Worm (Caenorhabditis elegans): ENCODE measurements around the gene insc-1.
"Not testable (repeated sequence)": the region's sequence is repeated elsewhere in the genome, so short reads cannot be mapped to it uniquely, and the experiment has no call there.

Gene insc-1

ce11 chrII:7368761-7369160 is 10.1 kb downstream of the insc-1 start, which contains the start of gene F43E2.6:
TSS of gene F43E2.6 (minus strand) at chrII:7368861.
- no peak for TF ChIP-seq nhr-48 (tag; optimal IDR thresholded peaks at IDR 0.05)
- no peak for TF ChIP-seq fos-1 (tag; optimal IDR thresholded peaks at IDR 0.05)
- no peak for TF ChIP-seq unc-130 (GFP tag; optimal IDR thresholded peaks at IDR 0.05)
- TF ChIP-seq nhr-76 (tag; optimal IDR thresholded peaks at IDR 0.05), result no peak
- TF ChIP-seq hlh-11 (tag; optimal IDR thresholded peaks at IDR 0.05), result no peak
- no peak for TF ChIP-seq D1046.2 (GFP tag; IDR thresholded peaks at IDR 0.05)
- TF ChIP-seq ceh-32 (tag; optimal IDR thresholded peaks at IDR 0.05; ENCODE audit: poor library complexity), result no peak
- TF ChIP-seq arid-1 (GFP tag; conservative IDR thresholded peaks at IDR 0.05), result no peak
- TF ChIP-seq duxl-1 (tag; optimal IDR thresholded peaks at IDR 0.05; ENCODE audit: poor library complexity), result no peak
- no peak for TF ChIP-seq ZK337.2 (GFP tag; IDR thresholded peaks at IDR 0.05)
- TF ChIP-seq ces-1 (GFP tag; optimal IDR thresholded peaks at IDR 0.05), result no peak
- TF ChIP-seq lin-13 (GFP tag; optimal IDR thresholded peaks at IDR 0.05), result no peak
- TF ChIP-seq F26F4.8 (GFP tag; conservative IDR thresholded peaks at IDR 0.05), result no peak
- no peak for TF ChIP-seq egl-27 (tag; optimal IDR thresholded peaks at IDR 0.05)

- TF ChIP-seq rbr-2 (tag; optimal IDR thresholded peaks at IDR 0.05); ces-1 (GFP tag; optimal IDR thresholded peaks at IDR 0.05); zfp-2 (tag; optimal IDR thresholded peaks at IDR 0.05): not testable (repeated sequence)
Observed at ce11 chrII:7370195-7370594, 11.5 kb downstream of the insc-1 start, which contains the start of gene F43E2.11. TSS of gene F43E2.11 (minus strand) at chrII:7370295.

- TF ChIP-seq Y48G9A.11 (GFP tag; IDR thresholded peaks at IDR 0.05) (0 out of 2 replicates have a peak, but pooled peaks have one; percentile 22), lin-38 (GFP tag; IDR thresholded peaks at IDR 0.05) (peak; percentile 46), F26F4.8 (GFP tag; conservative IDR thresholded peaks at IDR 0.05) (0 out of 2 replicates have a peak, but pooled peaks have one; percentile 27), arid-1 (GFP tag; conservative IDR thresholded peaks at IDR 0.05) (peak; percentile 29; the same call in 1 of the 2 replicates)
Observed at ce11 chrII:7372371-7372770, 13.7 kb downstream of the insc-1 start.

ce11 chrII:7374143-7374542 is 15.4 kb downstream of the insc-1 start, which contains the start of the genes mtch-1 and rpb-4:
TSS of gene mtch-1 (minus strand) at chrII:7374166.
TSS of gene rpb-4 (plus strand) at chrII:7374495.
- TF ChIP-seq mep-1 (tag; optimal IDR thresholded peaks at IDR 0.05), result peak; percentile 66
- no peak for TF ChIP-seq pha-4 (GFP tag; IDR thresholded peaks at IDR 0.05)
- peak; percentile 50 for TF ChIP-seq pha-4 (tag; optimal IDR thresholded peaks at IDR 0.05)
- TF ChIP-seq zip-11 (GFP tag; IDR thresholded peaks at IDR 0.05), result no peak
- TF ChIP-seq T20F7.1 (GFP tag; optimal IDR thresholded peaks at IDR 0.05), result peak; percentile 30
- no peak for TF ChIP-seq ctbp-1 (GFP tag; IDR thresholded peaks at IDR 0.05)
- no peak for TF ChIP-seq Y105C5A.15 (GFP tag; IDR thresholded peaks at IDR 0.05)
- peak; percentile 11 for TF ChIP-seq nhr-28 (tag; optimal IDR thresholded peaks at IDR 0.05)
- no peak for TF ChIP-seq F49E8.2 (tag; optimal IDR thresholded peaks at IDR 0.05; ENCODE audit: borderline replicate concordance)
- TF ChIP-seq lsy-2 (tag; optimal IDR thresholded peaks at IDR 0.05), result peak in 1 of 2 experiments; percentile 62
- peak; percentile 50 for TF ChIP-seq dve-1 (tag; optimal IDR thresholded peaks at IDR 0.05; ENCODE audit: insufficient read depth)
- TF ChIP-seq spr-1 (tag; optimal IDR thresholded peaks at IDR 0.05), result no peak
- no peak for TF ChIP-seq snpc-4 (tag; optimal IDR thresholded peaks at IDR 0.05)
- TF ChIP-seq nhr-48 (tag; optimal IDR thresholded peaks at IDR 0.05), result no peak
- peak; percentile 81 for TF ChIP-seq aha-1 (tag)
- no peak for TF ChIP-seq ceh-32 (tag; optimal IDR thresholded peaks at IDR 0.05; ENCODE audit: poor library complexity)
- no peak for TF ChIP-seq nhr-237 (tag; optimal IDR thresholded peaks at IDR 0.05)
- peak; percentile 34 for TF ChIP-seq dpl-1 (GFP tag; optimal IDR thresholded peaks at IDR 0.05)
- TF ChIP-seq Y48G9A.11 (GFP tag; IDR thresholded peaks at IDR 0.05), result no peak
- no peak for TF ChIP-seq aly-2 (tag; optimal IDR thresholded peaks at IDR 0.05)
- TF ChIP-seq nhr-6 (tag; optimal IDR thresholded peaks at IDR 0.05), result peak; percentile 85
- no peak for TF ChIP-seq F37D6.2 (tag; optimal IDR thresholded peaks at IDR 0.05)
- TF ChIP-seq daf-16 (GFP tag; optimal IDR thresholded peaks at IDR 0.05), result peak in 1 of 2 experiments; percentile 50
- TF ChIP-seq daf-16 (tag; optimal IDR thresholded peaks at IDR 0.05), result peak; percentile 93
- TF ChIP-seq rbr-2 (tag; optimal IDR thresholded peaks at IDR 0.05), result peak; percentile 13
- peak; percentile 18 for TF ChIP-seq unc-130 (GFP tag; optimal IDR thresholded peaks at IDR 0.05)
- peak; percentile 75 for TF ChIP-seq mes-2 (tag; optimal IDR thresholded peaks at IDR 0.05; ENCODE audit: poor library complexity, severe bottlenecking)
- no peak for TF ChIP-seq zfp-2 (tag; optimal IDR thresholded peaks at IDR 0.05)
- peak; percentile 29 for TF ChIP-seq hlh-30 (tag; optimal IDR thresholded peaks at IDR 0.05; ENCODE audit: insufficient read depth)
- no peak for TF ChIP-seq daf-12 (tag; optimal IDR thresholded peaks at IDR 0.05)
- TF ChIP-seq lir-3 (tag; optimal IDR thresholded peaks at IDR 0.05), result no peak
